Worm (Caenorhabditis elegans): Measurements from ENCODE around the gene cest-19.

cest-19 gene

DNA sequence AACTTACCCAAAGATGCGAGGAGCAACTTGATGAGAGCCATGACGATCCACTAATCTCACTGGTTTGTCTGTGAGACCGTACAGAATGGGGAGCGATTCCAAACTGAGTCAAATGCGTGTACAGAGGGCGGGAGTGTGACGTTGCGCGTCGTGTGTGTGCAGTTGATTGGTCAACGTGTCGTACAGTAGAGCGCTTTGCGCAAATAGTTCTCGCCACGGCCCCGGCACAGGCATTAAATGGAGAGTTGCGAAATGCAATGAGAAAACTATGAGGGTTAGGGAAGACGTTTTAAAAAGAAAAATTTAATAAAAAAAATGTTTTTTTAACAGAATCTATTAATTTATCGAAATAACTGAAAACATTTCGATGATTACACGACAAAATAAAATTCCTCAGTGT, 32.6 kb upstream of the cest-19 start, which contains the start of gene pdi-6 (continued):
- peak; percentile 96 for TF ChIP-seq nhr-25 (tag; optimal IDR thresholded peaks at IDR 0.05)
- peak; percentile 100 for TF ChIP-seq nfya-1 (tag; optimal IDR thresholded peaks at IDR 0.05; ENCODE audit: insufficient read depth)
- TF ChIP-seq nhr-77 (tag; optimal IDR thresholded peaks at IDR 0.05), result peak; percentile 76
- no peak for TF ChIP-seq sea-2 (GFP tag; optimal IDR thresholded peaks at IDR 0.05)
- TF ChIP-seq ceh-28 (tag; optimal IDR thresholded peaks at IDR 0.05), result peak; percentile 85
- TF ChIP-seq elt-3 (tag; optimal IDR thresholded peaks at IDR 0.05), result peak in 1 of 3 experiments; percentile 71
- peak; percentile 17 for TF ChIP-seq mdl-1 (tag; optimal IDR thresholded peaks at IDR 0.05)
- TF ChIP-seq elt-2 (tag; optimal IDR thresholded peaks at IDR 0.05), result peak; percentile 86
- no peak for TF ChIP-seq daf-12 (tag; optimal IDR thresholded peaks at IDR 0.05)
- TF ChIP-seq nhr-12 (tag; optimal IDR thresholded peaks at IDR 0.05), result no peak

DNA sequence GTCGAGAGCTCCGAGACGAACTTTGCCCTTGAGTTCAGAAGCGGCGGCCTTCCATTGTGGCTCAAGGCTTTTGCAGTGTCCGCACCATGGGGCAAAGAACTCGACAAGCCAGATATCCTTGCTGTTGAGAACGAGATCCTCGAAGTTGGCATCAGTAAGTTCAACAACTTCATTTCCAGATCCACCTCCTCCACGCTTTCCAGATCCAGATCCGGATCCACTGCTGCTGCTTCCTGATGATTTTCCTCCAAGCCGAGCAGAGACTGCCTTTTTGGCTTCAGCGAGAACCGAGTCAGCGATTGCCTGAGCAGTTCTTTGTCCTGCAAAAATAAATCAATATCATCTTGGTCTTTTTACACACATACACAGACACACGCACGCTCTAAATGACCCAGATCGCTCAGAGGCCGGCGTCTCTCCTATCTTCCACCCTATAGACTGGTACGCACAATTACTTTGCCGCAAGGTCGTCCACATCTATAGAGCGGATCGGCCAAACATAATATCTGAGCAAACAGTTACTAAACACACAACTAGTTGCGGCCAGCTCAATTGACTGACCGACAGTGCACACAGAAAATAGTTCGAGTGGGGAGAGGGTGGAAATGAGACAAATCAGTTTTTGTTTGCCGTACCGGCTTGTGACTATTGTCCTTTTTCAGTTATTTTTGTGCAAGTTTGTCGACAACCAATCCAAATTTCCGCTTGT, 31.6 kb upstream of the cest-19 start:
- no peak for TF ChIP-seq ztf-4 (tag; optimal IDR thresholded peaks at IDR 0.05)
- peak; percentile 13 for TF ChIP-seq nhr-23 (tag; optimal IDR thresholded peaks at IDR 0.05)
- TF ChIP-seq pha-4 (tag; optimal IDR thresholded peaks at IDR 0.05), result peak; percentile 91
- no peak for TF ChIP-seq fos-1 (tag; optimal IDR thresholded peaks at IDR 0.05)
- no peak for TF ChIP-seq nhr-25 (tag; optimal IDR thresholded peaks at IDR 0.05)
- no peak for TF ChIP-seq eor-1 (tag; optimal IDR thresholded peaks at IDR 0.05)
- TF ChIP-seq ama-1 (optimal IDR thresholded peaks at IDR 0.05), result peak; percentile 5
- TF ChIP-seq unc-39 (tag; optimal IDR thresholded peaks at IDR 0.05), result no peak
- peak; percentile 4 for TF ChIP-seq ceh-28 (tag; optimal IDR thresholded peaks at IDR 0.05)
- TF ChIP-seq hmg-11 (tag; optimal IDR thresholded peaks at IDR 0.05), result no peak
- no peak for TF ChIP-seq zag-1 (tag; optimal IDR thresholded peaks at IDR 0.05)
- TF ChIP-seq egl-27 (tag; optimal IDR thresholded peaks at IDR 0.05), result no peak
- TF ChIP-seq unc-62 (GFP tag; optimal IDR thresholded peaks at IDR 0.05), result no peak
- no peak for TF ChIP-seq mdl-1 (tag; optimal IDR thresholded peaks at IDR 0.05)
- TF ChIP-seq ceh-16 (tag; optimal IDR thresholded peaks at IDR 0.05), result no peak
- no peak for TF ChIP-seq jun-1 (tag; optimal IDR thresholded peaks at IDR 0.05)
- no peak for TF ChIP-seq lsy-12 (tag; optimal IDR thresholded peaks at IDR 0.05)
- TF ChIP-seq fkh-10 (GFP tag; optimal IDR thresholded peaks at IDR 0.05), result no peak
- no peak for TF ChIP-seq nhr-77 (tag; optimal IDR thresholded peaks at IDR 0.05)

DNA sequence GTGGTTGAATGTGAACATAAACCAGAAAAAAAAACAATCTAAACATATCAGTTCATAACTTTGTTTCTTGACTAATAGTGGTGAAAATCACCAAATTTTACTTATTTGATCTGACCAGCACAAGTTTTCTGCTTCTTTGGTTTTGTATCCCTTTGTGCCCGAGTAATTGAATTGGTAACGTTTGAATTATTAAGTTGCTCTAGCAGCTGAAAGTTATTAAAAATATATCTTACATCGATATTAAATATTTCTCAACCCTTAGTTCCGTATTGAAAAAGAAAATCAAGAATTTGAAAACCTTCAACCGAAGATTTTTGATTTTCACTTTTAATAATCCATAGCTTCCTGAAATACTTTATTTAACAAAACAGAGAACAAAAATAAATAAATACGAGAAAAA, 30.2 kb upstream of the cest-19 start:
- TF ChIP-seq lsy-12 (tag; optimal IDR thresholded peaks at IDR 0.05) (no peak), ceh-28 (tag; optimal IDR thresholded peaks at IDR 0.05) (peak; percentile 32)

DNA sequence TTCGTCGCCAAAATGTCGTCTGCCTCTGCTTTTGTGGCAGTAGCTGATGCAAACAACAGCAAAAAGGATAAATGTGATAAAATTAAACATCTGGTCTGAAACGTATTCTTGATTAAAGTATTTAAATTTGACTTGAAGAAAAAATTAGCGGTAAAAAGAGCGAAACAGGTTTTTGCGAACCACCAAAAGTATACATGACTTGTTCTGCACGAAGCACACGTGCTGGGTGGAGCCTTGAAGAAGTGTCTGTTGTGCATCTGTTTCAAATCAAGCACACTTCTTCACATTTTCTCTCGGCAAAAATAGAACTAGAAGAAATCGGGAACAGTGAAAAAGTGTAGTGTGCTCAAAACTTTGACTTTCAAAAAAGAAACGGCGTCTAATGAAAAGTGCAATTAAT, 27.4 kb upstream of the cest-19 start, which contains the start of gene B0403.3:
Gene B0403.3 (minus strand): TSS at position 101 of the 400 bp plus-strand sequence.
- TF ChIP-seq ceh-28 (tag; optimal IDR thresholded peaks at IDR 0.05), result no peak

DNA sequence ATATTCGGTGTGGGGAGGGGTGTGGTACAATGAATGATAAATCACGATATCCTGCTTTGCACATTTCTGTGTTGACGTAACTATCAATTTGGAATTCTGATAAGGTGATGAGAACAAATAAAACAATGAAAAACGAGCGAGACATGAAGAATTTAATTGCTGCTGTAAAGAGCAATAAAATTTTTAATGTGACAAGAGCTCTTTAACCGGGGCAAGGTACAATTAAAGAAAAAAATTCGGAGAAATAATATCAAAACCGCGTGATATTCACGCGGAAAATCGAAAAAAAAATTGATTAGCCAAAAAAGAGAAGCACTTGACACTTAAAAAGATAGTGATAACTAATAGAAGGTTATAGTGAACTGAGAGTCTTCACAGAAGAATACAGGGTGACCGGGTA, 25.4 kb upstream of the cest-19 start:
- TF ChIP-seq pqm-1 (tag; optimal IDR thresholded peaks at IDR 0.05), result peak; percentile 39
- no peak for TF ChIP-seq nhr-76 (tag; optimal IDR thresholded peaks at IDR 0.05)
- TF ChIP-seq nhr-11 (tag; optimal IDR thresholded peaks at IDR 0.05), result no peak
- TF ChIP-seq elt-2 (tag; optimal IDR thresholded peaks at IDR 0.05), result peak; percentile 74

DNA sequence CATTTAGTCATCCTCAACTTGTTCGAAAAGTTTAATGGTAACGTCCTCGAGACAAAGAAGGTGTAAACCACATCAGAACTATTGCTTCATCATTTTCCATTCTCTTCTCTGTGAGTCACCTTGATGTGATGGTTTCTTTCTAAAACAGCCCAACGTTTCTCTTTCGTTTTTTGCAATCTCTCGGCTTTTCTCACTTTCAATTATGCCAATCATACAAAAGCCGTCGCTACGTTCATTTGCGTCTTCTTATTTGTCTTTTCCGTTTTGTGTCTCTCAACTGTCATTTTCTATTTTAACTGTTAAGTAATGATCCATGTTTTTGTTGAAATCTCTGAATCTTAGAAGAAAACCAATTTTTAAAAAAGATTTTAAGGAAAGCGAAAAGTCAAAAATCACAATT, 21.5 kb upstream of the cest-19 start, which contains the start of gene B0403.5:
Gene B0403.5 (plus strand): TSS at position 368 of the 400 bp plus-strand sequence.
- TF ChIP-seq hmg-11 (tag; optimal IDR thresholded peaks at IDR 0.05) (no peak), elt-3 (tag; optimal IDR thresholded peaks at IDR 0.05) (no peak), nhr-25 (tag; optimal IDR thresholded peaks at IDR 0.05) (peak; percentile 23), R02D3.7 (tag; optimal IDR thresholded peaks at IDR 0.05) (no peak), ztf-4 (tag; optimal IDR thresholded peaks at IDR 0.05) (no peak), nhr-67 (tag; optimal IDR thresholded peaks at IDR 0.05) (no peak), pha-4 (tag; optimal IDR thresholded peaks at IDR 0.05) (no peak)

Measured in whole organism, L3 larva.